Worm (Caenorhabditis elegans): ENCODE measurements around the gene ckk-1.

DNA sequence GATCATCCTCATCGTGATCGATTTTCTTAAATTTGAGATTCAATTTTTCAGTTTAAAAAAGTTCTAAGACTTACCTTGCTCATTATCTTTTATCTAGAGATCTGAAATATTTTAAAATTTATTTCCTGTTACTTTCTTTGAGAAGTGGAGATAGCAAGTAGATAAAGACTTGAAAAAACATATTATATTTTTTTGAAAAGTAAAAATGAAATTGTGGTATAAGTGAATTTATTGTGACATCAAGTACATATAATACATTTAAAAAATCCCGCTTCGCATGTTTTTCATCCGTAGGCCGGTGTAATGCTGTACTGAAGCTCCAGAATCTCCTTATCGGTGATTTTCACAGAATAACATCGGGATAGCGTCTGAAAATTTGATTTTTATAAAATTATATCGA lies 62.0 kb downstream of the ckk-1 start, which contains the start of gene B0336.7:
- TF ChIP-seq die-1 (tag; optimal IDR thresholded peaks at IDR 0.05) (no peak), unc-62 (GFP tag; optimal IDR thresholded peaks at IDR 0.05) (no peak), lin-54 (GFP tag; optimal IDR thresholded peaks at IDR 0.05) (no peak), snpc-1.3 (tag; optimal IDR thresholded peaks at IDR 0.05; ENCODE audit: insufficient read depth) (no peak), dox-1 (GFP tag; IDR thresholded peaks at IDR 0.05) (no peak), B0035.1 (tag; optimal IDR thresholded peaks at IDR 0.05) (no peak), lin-40 (tag; optimal IDR thresholded peaks at IDR 0.05) (no peak), rcor-1 (GFP tag; IDR thresholded peaks at IDR 0.05) (no peak), F39B2.1 (GFP tag; IDR thresholded peaks at IDR 0.05) (no peak), dpl-1 (GFP tag; optimal IDR thresholded peaks at IDR 0.05) (no peak), ama-1 (optimal IDR thresholded peaks at IDR 0.05) (no peak), ama-1 (GFP tag; optimal IDR thresholded peaks at IDR 0.05) (no peak), hmg-1.2 (GFP tag; IDR thresholded peaks at IDR 0.05) (no peak), pha-4 (tag; optimal IDR thresholded peaks at IDR 0.05) (no peak)
